Worm (Caenorhabditis elegans) whole organism, midembryonic: ENCODE data around the gene osta-3.

Experiments used
- cog-1 ChIP-seq: sonication (generic microtip); optimal IDR thresholded peaks from 2 replicates; lab custom pipeline; 2016; ENCODE audit warnings: missing genetic modification characterization, missing compliant biosample characterization
- flt-1 ChIP-seq: fragments of 200-800 bp; sonication (Bioruptor generic); IDR thresholded peaks from 2 replicates; pipeline ENCODE4 v1.3.6; 2022; ENCODE audit warnings: missing genetic modification characterization, missing compliant biosample characterization
- klf-2 ChIP-seq: fragments of 200-800 bp; sonication (Bioruptor generic); conservative IDR thresholded peaks from 2 replicates; pipeline ENCODE4 v1.3.6; 2022; ENCODE audit warnings: missing genetic modification reagents, missing genetic modification characterization, missing compliant biosample characterization
- med-1 ChIP-seq: sonication (generic microtip); optimal IDR thresholded peaks from 2 replicates; lab custom pipeline; 2017; ENCODE audit warnings: missing genetic modification characterization, mild to moderate bottlenecking, missing compliant biosample characterization, antibody characterized with exemption, missing genetic modification reagents; ENCODE audit not compliant: insufficient read depth

ce11 chrII:14816086-14816485 lies 3.8 kb downstream of the osta-3 start:
- no peak for TF ChIP-seq flt-1 (GFP tag; lab: Robert Waterston, UW)
- TF ChIP-seq klf-2 (GFP tag; lab: Robert Waterston, UW) = no peak
- TF ChIP-seq cog-1 = no peak
- no peak for TF ChIP-seq med-1 (GFP tag; lab: Kevin White, UChicago)
